Fruit fly (Drosophila melanogaster) whole organism, pupa: ENCODE results near the gene pall.

Source experiments
- CG12605 ChIP-seq: fragments of 200-800 bp; sonication (Bioruptor generic); IDR thresholded peaks from 2 replicates; pipeline ENCODE4 v1.3.6; 2022; ENCODE audit warnings: missing biosample characterization, missing genetic modification characterization
- CG13204 ChIP-seq: fragments of 200-800 bp; sonication (Bioruptor generic); optimal IDR thresholded peaks from 2 replicates; lab custom pipeline; 2018; ENCODE audit warnings: missing biosample characterization, mild to moderate bottlenecking, missing genetic modification characterization, moderate library complexity
- CG17806 ChIP-seq: fragments of 200-800 bp; sonication (Bioruptor generic); optimal IDR thresholded peaks from 2 replicates; lab custom pipeline; 2018; ENCODE audit warnings: missing biosample characterization, mild to moderate bottlenecking, missing genetic modification characterization, moderate library complexity
- CG4496 ChIP-seq: fragments of 200-800 bp; sonication (Bioruptor generic); IDR thresholded peaks from 3 replicates; pipeline ENCODE4 v1.3.6; 2022; ENCODE audit warnings: missing biosample characterization, missing genetic modification characterization
- CG8159 ChIP-seq: fragments of 200-800 bp; sonication (Bioruptor generic); optimal IDR thresholded peaks from 3 replicates; lab custom pipeline; 2018; ENCODE audit warnings: missing biosample characterization, mild to moderate bottlenecking, missing genetic modification characterization, moderate library complexity
- D1 ChIP-seq: fragments of 200-800 bp; sonication (Bioruptor generic); optimal IDR thresholded peaks from 2 replicates; lab custom pipeline; 2018; ENCODE audit warnings: missing biosample characterization, mild to moderate bottlenecking, missing genetic modification characterization, moderate library complexity
- EcR ChIP-seq: fragments of 200-800 bp; sonication (Bioruptor generic); optimal IDR thresholded peaks from 3 replicates; lab custom pipeline; 2019; ENCODE audit warnings: missing biosample characterization, missing genetic modification characterization, mild to moderate bottlenecking, moderate library complexity, missing genetic modification reagents
- Pif1A ChIP-seq: fragments of 200-800 bp; sonication (Bioruptor generic); optimal IDR thresholded peaks from 3 replicates; lab custom pipeline; 2016; ENCODE audit warnings: missing biosample characterization, missing genetic modification characterization
- Pif1B ChIP-seq: fragments of 200-800 bp; sonication (Bioruptor generic); optimal IDR thresholded peaks from 3 replicates; lab custom pipeline; 2016; ENCODE audit warnings: missing biosample characterization, missing genetic modification characterization
- Snoo ChIP-seq: fragments of 200-800 bp; sonication (Bioruptor generic); optimal IDR thresholded peaks from 3 replicates; lab custom pipeline; 2017; ENCODE audit warnings: missing biosample characterization, mild to moderate bottlenecking, missing genetic modification characterization, inconsistent platforms
- fd96Ca ChIP-seq: fragments of 200-800 bp; sonication (Bioruptor generic); IDR thresholded peaks from 3 replicates; pipeline ENCODE4 v1.3.6; 2022; ENCODE audit warnings: missing biosample characterization, missing genetic modification characterization

dm6 chr3L:9467763-9468206, 19.8 kb downstream of the pall start:
- TF ChIP-seq CG17806, result no peak
- no peak for TF ChIP-seq Pif1B (GFP tag; lab: Kevin White, UChicago)
- TF ChIP-seq CG4496, result peak; percentile 75
- peak; percentile 69 for TF ChIP-seq fd96Ca (GFP tag; lab: Robert Waterston, UW)
- peak; percentile 57 for TF ChIP-seq CG13204
- no peak for TF ChIP-seq D1 (tag; lab: Kevin White, UChicago)
- peak; percentile 72; the same call in 1 of the 2 replicates for TF ChIP-seq CG12605 (GFP tag; lab: Robert Waterston, UW)
- TF ChIP-seq EcR, result no peak
- TF ChIP-seq Snoo, result peak; percentile 12
- TF ChIP-seq Pif1A (GFP tag; lab: Kevin White, UChicago), result peak; percentile 59
- TF ChIP-seq CG8159 (tag; lab: Kevin White, UChicago), result no peak
